Fruit fly (Drosophila melanogaster) whole organism, pupa: ENCODE data around the gene Cse1.

Source experiments
- CG10348 ChIP-seq: fragments of 200-800 bp; sonication (Bioruptor generic); IDR thresholded peaks from 2 replicates; pipeline ENCODE4 v1.3.6; 2022; ENCODE audit warnings: missing biosample characterization, missing genetic modification characterization
- CG15710 ChIP-seq: fragments of 200-800 bp; sonication (Bioruptor generic); optimal IDR thresholded peaks from 2 replicates; lab custom pipeline; 2018; ENCODE audit warnings: missing biosample characterization, mild to moderate bottlenecking, missing genetic modification characterization, moderate library complexity
- CG4496 ChIP-seq: fragments of 200-800 bp; sonication (Bioruptor generic); IDR thresholded peaks from 3 replicates; pipeline ENCODE4 v1.3.6; 2022; ENCODE audit warnings: missing biosample characterization, missing genetic modification characterization
- CG8159 ChIP-seq: fragments of 200-800 bp; sonication (Bioruptor generic); optimal IDR thresholded peaks from 3 replicates; lab custom pipeline; 2018; ENCODE audit warnings: missing biosample characterization, mild to moderate bottlenecking, missing genetic modification characterization, moderate library complexity
- CG8301 ChIP-seq: fragments of 200-800 bp; sonication (Bioruptor generic); optimal IDR thresholded peaks from 2 replicates; lab custom pipeline; 2018; ENCODE audit warnings: missing biosample characterization, mild to moderate bottlenecking, missing genetic modification characterization
- D1 ChIP-seq: fragments of 200-800 bp; sonication (Bioruptor generic); optimal IDR thresholded peaks from 2 replicates; lab custom pipeline; 2018; ENCODE audit warnings: missing biosample characterization, mild to moderate bottlenecking, missing genetic modification characterization, moderate library complexity
- Ets98B ChIP-seq: fragments of 200-800 bp; sonication (Bioruptor generic); IDR thresholded peaks from 2 replicates; pipeline ENCODE4 v1.3.6; 2022; ENCODE audit warnings: missing biosample characterization, missing genetic modification characterization
- Snoo ChIP-seq: fragments of 200-800 bp; sonication (Bioruptor generic); optimal IDR thresholded peaks from 3 replicates; lab custom pipeline; 2017; ENCODE audit warnings: missing biosample characterization, mild to moderate bottlenecking, missing genetic modification characterization, inconsistent platforms
- fd96Ca ChIP-seq: fragments of 200-800 bp; sonication (Bioruptor generic); IDR thresholded peaks from 3 replicates; pipeline ENCODE4 v1.3.6; 2022; ENCODE audit warnings: missing biosample characterization, missing genetic modification characterization
- gl ChIP-seq: fragments of 200-800 bp; sonication (Bioruptor generic); optimal IDR thresholded peaks from 2 replicates; lab custom pipeline; 2018; ENCODE audit warnings: missing biosample characterization, mild to moderate bottlenecking, missing genetic modification characterization

DNA sequence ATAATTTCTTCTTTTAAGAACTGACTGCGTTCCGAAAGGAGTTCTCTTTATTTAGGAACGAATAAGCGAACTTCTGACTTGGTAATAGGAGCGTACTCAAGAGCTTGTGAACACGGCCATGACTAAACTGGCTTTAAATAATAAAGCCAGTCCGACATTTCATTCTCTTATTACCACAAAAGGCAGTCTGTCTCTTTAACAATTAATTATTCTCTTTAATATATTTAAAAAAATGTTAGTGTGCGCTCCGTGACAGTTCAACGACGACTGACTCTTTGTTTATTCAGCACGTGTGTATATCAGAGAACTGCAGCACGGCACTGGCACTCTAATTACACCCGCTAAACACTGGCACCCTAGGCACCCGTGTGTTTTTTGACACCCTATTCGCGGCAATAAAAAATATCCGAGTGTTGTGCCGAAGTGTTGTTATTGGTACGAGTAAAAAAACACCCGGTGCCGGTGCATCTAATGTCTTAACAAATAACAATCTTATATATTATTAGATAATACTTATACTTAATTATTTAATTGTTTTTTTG, 33.5 kb upstream of the Cse1 start, which contains the start of gene CG31809:
- TF ChIP-seq CG4496 (GFP tag; lab: Robert Waterston, UW) = no peak
- TF ChIP-seq gl (tag; lab: Kevin White, UChicago) = no peak
- TF ChIP-seq CG8159 (tag; lab: Kevin White, UChicago) = no peak
- TF ChIP-seq Ets98B = no peak
- TF ChIP-seq CG8301 (tag; lab: Kevin White, UChicago) = no peak
- no peak for TF ChIP-seq CG10348 (GFP tag; lab: Robert Waterston, UW)
- TF ChIP-seq fd96Ca (GFP tag; lab: Robert Waterston, UW) = no peak
- no peak for TF ChIP-seq Snoo (tag; lab: Kevin White, UChicago)
- TF ChIP-seq D1 = peak; percentile 38
- TF ChIP-seq CG15710 (tag; lab: Kevin White, UChicago) = no peak
